Worm (Caenorhabditis elegans): ENCODE data around the gene ZK795.2.

Gene ZK795.2

DNA sequence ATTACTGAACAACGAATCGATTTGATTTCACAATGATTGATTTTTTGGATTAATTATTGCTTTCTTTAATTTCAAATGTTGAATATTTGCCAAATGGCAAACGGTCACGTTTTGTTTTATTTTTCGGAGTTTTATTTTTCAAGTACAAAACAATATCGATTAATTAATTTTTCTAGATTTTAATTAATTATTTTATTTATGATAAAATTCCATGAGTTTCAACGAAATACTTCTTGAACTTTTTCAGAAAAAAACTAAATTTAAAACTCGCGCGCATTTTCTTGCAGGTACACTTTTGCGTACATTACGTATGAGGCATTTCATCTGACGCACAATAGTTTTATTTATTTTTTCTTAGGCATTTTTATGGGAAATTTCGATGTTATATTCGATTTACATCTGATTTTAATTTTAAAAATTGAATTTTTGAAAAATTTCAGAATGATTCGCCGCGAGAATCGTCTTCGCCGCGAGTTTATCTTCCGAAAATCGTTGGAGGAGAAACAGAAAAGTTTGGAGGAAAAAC is at the start of gene ZK795.2, which contains the start of gene ZK795.3:
ZK795.2 (minus strand) TSS at position 51 of the 526 bp plus-strand sequence.
ZK795.3 (plus strand) TSS at position 441 of the 526 bp plus-strand sequence.
- TF ChIP-seq unc-86 (tag; optimal IDR thresholded peaks at IDR 0.05) (peak; percentile 9), zip-5 (tag; optimal IDR thresholded peaks at IDR 0.05) (peak; percentile 44), ceh-2 (tag; optimal IDR thresholded peaks at IDR 0.05) (no peak), nfya-1 (tag; optimal IDR thresholded peaks at IDR 0.05) (peak; percentile 29), hlh-15 (tag; optimal IDR thresholded peaks at IDR 0.05) (peak; percentile 12), ceh-14 (tag; optimal IDR thresholded peaks at IDR 0.05) (peak; percentile 5), ztf-16 (tag; optimal IDR thresholded peaks at IDR 0.05) (no peak), C38D4.7 (GFP tag; optimal IDR thresholded peaks at IDR 0.05) (no peak), sox-4 (tag; optimal IDR thresholded peaks at IDR 0.05) (no peak), Y22D7AL.16 (tag; optimal IDR thresholded peaks at IDR 0.05) (no peak), sox-2 (GFP tag; IDR thresholded peaks at IDR 0.05) (no peak), hlh-13 (GFP tag; optimal IDR thresholded peaks at IDR 0.05) (no peak), pax-1 (tag; optimal IDR thresholded peaks at IDR 0.05) (peak; percentile 26), ceh-19 (GFP tag; optimal IDR thresholded peaks at IDR 0.05) (no peak), hlh-30 (tag; optimal IDR thresholded peaks at IDR 0.05; ENCODE audit: insufficient read depth) (no peak), nhr-232 (tag; optimal IDR thresholded peaks at IDR 0.05) (no peak), ref-2 (tag; optimal IDR thresholded peaks at IDR 0.05) (no peak)

DNA sequence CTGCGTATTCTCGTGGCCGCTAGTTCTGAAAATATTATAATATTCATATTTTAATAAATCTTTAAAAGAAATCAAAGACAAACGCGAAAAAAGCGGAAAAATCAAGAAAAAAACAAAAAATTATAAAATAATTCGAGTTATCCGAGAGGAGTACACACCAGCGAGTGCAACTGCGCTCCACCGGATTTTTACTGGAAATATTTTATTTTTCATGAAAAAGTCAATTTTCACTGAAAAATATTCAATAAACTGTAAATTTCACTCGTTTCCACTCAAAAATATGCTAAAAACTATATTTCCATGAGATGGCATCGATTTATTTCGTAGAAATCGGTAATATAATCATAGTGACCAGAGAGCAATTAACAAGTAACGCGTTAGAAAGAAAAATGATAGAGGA is 46.6 kb upstream of the ZK795.2 start, which contains the start of gene Y55D9A.2:
Y55D9A.2 (minus strand) TSS at position 31 of the 400 bp plus-strand sequence.
- TF ChIP-seq ceh-18 (tag; optimal IDR thresholded peaks at IDR 0.05) (no peak), unc-86 (tag; optimal IDR thresholded peaks at IDR 0.05) (no peak), F13H6.1 (tag; optimal IDR thresholded peaks at IDR 0.05) (no peak), fkh-6 (tag; optimal IDR thresholded peaks at IDR 0.05) (no peak), ceh-2 (tag; optimal IDR thresholded peaks at IDR 0.05) (no peak), pros-1 (tag; optimal IDR thresholded peaks at IDR 0.05) (no peak), ceh-34 (tag; optimal IDR thresholded peaks at IDR 0.05) (no peak), C38D4.7 (GFP tag; optimal IDR thresholded peaks at IDR 0.05) (no peak), ceh-30 (tag; optimal IDR thresholded peaks at IDR 0.05) (no peak)

- TF ChIP-seq ahr-1 (tag; optimal IDR thresholded peaks at IDR 0.05) (no peak), nhr-11 (tag; optimal IDR thresholded peaks at IDR 0.05) (no peak), elt-4 (tag; optimal IDR thresholded peaks at IDR 0.05) (no peak), fkh-10 (GFP tag; optimal IDR thresholded peaks at IDR 0.05) (no peak), pax-1 (tag; optimal IDR thresholded peaks at IDR 0.05) (no peak), pag-3 (tag; optimal IDR thresholded peaks at IDR 0.05; ENCODE audit: borderline replicate concordance) (no peak)
Measured at ce11 chrIV:12600941-12601340, 42.2 kb upstream of the ZK795.2 start.

- TF ChIP-seq C38D4.7 (GFP tag; optimal IDR thresholded peaks at IDR 0.05) (no peak), elt-2 (tag; optimal IDR thresholded peaks at IDR 0.05) (peak; percentile 60)
Measured at ce11 chrIV:12599158-12599557, 40.4 kb upstream of the ZK795.2 start, which contains the start of gene pgp-1. Gene pgp-1 (minus strand): TSS chrIV:12599169.

DNA sequence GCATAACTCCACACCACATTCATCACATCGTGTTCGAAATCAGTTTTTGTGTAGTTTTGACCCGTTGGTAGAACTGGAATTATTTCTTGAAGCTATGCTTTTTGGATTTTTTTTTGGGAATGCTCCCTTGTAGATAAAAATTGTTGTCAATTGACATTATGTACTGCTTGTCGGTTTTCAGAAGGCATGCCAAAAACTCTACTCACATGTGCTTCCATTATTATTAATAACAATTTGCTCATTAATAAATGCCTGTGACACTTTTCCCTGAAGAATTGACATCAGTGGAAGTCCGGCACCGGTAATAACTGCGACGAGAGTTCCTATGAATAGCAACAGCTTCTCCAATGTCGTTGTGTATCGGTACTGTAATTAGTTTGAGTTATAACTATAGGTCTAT is 38.2 kb upstream of the ZK795.2 start:
- TF ChIP-seq sox-2 (GFP tag; IDR thresholded peaks at IDR 0.05) (no peak), elt-4 (tag; optimal IDR thresholded peaks at IDR 0.05) (no peak), hlh-30 (tag; optimal IDR thresholded peaks at IDR 0.05; ENCODE audit: insufficient read depth) (no peak), lin-11 (tag; optimal IDR thresholded peaks at IDR 0.05) (no peak), ceh-30 (tag; optimal IDR thresholded peaks at IDR 0.05) (no peak), ceh-34 (tag; optimal IDR thresholded peaks at IDR 0.05) (no peak), sox-4 (tag; optimal IDR thresholded peaks at IDR 0.05) (no peak), tbx-7 (tag; optimal IDR thresholded peaks at IDR 0.05) (no peak), ets-4 (tag; optimal IDR thresholded peaks at IDR 0.05) (no peak), elt-2 (tag; optimal IDR thresholded peaks at IDR 0.05) (no peak), odd-2 (tag; optimal IDR thresholded peaks at IDR 0.05) (no peak), Y22D7AL.16 (tag; optimal IDR thresholded peaks at IDR 0.05) (no peak), ama-1 (optimal IDR thresholded peaks at IDR 0.05) (no peak), C38D4.7 (GFP tag; optimal IDR thresholded peaks at IDR 0.05) (no peak)
